Fruit fly (Drosophila melanogaster) S2 (cell line): Measurements from ENCODE around the gene indra.

Source experiments
- CG8478 ChIP-seq: fragments of >200 bp; optimal IDR thresholded peaks from 2 replicates; lab custom pipeline; 2018
- CTCF ChIP-seq, 2 experiments: fragments of >200 bp; optimal IDR thresholded peaks; 2 replicates each; lab custom pipeline; 2018

The indra gene

DNA sequence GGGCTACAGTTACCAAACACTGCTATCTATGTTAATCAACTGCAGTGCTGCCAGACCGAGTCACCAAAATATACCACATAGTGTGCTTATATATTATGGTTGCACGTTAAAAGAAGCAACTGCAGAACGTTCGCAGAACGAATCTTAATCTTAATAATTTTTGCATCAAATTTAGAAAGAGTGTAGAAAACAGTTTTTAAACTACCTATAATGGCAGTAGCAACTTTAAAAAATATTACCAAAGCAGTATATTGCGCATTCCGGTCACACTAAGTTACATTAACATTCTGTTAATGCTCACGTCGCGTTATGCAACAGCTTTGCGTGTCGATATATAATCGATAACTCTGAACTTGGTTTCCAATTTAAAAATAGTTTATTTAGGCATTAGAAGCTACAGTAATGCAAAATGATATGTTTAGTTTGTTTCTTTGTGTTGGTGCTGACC, at the start of gene indra:
Gene indra, minus strand, starts transcription at position 271 of the 448 bp plus-strand sequence.
- no peak for TF ChIP-seq CTCF (optimal IDR thresholded peaks at IDR 0.05; lab: Kevin White, UChicago)
- TF ChIP-seq CG8478 (lab: Kevin White, UChicago), result no peak

- no peak for TF ChIP-seq CTCF (optimal IDR thresholded peaks at IDR 0.05; lab: Kevin White, UChicago)
- TF ChIP-seq CG8478 (lab: Kevin White, UChicago), result no peak
These were observed 48.2 kb upstream of the indra start for dm6 chr3L:1390410-1390809.

- TF ChIP-seq CTCF (optimal IDR thresholded peaks at IDR 0.05; lab: Kevin White, UChicago) (no peak), CG8478 (lab: Kevin White, UChicago) (no peak)
These were observed 46.7 kb upstream of the indra start for dm6 chr3L:1388862-1389261.

DNA sequence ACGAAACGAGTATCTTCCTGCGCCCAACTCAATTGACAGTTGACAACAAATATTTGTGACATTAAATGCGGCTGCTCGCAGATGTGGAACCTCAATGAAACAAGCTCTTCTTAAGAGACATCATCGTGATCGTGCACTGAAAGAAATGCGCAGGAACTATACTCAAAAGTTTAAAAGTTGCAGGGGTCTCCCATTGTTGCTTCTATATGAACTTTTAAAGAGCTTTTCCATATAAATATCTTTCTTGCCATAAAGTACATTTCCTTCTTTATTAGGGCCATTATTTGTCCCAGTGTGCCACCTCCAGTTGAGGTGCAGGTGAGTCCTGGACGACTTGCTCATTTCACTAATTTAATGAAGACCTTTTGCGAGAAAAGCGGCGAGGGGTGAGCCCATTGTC, 45.9 kb upstream of the indra start:
- no peak for TF ChIP-seq CG8478 (lab: Kevin White, UChicago)
- no peak for TF ChIP-seq CTCF (optimal IDR thresholded peaks at IDR 0.05; lab: Kevin White, UChicago)

- no peak for TF ChIP-seq CG8478 (lab: Kevin White, UChicago)
- TF ChIP-seq CTCF (optimal IDR thresholded peaks at IDR 0.05; lab: Kevin White, UChicago), result no peak
These were observed 43.6 kb upstream of the indra start for dm6 chr3L:1385683-1386246.

DNA sequence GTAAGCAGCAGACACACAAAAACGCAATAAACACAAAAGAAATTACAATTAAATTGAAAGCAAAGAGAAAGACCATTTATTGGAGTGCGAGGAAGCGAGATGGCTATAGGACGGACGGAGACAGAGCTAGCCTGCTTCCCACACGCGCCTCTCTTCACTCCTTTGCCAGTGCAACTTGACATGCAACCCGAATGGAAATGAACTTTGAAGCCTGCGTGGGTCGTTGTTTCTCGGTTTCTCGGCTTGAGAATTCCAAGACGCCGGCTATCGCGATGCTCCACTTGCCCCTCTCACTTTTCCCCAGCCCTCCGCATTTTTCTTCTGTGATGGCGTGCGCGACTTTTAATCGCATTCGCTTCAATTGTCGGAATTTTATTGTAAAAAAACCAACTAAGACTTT, 38.8 kb upstream of the indra start:
- TF ChIP-seq CTCF (optimal IDR thresholded peaks at IDR 0.05; lab: Kevin White, UChicago) (no peak), CG8478 (lab: Kevin White, UChicago) (no peak)

- TF ChIP-seq CG8478 (lab: Kevin White, UChicago) (no peak), CTCF (optimal IDR thresholded peaks at IDR 0.05; lab: Kevin White, UChicago) (no peak)
These were observed 37.7 kb upstream of the indra start for dm6 chr3L:1379741-1380465.

dm6 chr3L:1378862-1379543, 36.8 kb upstream of the indra start:
- TF ChIP-seq CTCF (optimal IDR thresholded peaks at IDR 0.05; lab: Kevin White, UChicago) (no peak), CG8478 (lab: Kevin White, UChicago) (no peak)

DNA sequence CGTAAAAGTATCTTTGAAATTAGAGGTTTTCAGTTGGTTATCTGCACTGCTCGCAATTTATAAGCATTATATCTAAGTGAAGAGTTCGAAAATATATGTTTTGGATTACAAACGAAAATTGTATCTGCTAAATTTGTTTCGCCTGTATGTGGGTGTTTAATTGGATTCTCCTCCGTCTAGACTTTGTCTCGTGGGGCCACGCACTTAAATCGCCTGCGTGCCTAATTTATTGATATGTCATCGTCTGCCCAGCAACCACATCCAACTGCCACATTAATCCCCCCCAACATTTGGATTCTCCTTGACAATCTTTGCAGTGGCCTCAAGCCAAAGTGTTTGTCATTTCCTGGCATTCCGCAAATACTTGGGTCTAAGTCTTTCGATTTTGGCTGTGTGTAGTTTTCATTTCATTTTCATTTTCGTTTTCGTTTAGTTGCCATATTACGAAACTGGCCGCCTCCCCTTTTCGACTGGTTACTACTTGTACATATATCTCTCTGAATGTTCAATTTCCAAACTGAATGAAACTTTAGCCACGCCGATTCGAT, 36.0 kb upstream of the indra start:
- TF ChIP-seq CG8478 (lab: Kevin White, UChicago) (no peak), CTCF (optimal IDR thresholded peaks at IDR 0.05; lab: Kevin White, UChicago) (no peak)

DNA sequence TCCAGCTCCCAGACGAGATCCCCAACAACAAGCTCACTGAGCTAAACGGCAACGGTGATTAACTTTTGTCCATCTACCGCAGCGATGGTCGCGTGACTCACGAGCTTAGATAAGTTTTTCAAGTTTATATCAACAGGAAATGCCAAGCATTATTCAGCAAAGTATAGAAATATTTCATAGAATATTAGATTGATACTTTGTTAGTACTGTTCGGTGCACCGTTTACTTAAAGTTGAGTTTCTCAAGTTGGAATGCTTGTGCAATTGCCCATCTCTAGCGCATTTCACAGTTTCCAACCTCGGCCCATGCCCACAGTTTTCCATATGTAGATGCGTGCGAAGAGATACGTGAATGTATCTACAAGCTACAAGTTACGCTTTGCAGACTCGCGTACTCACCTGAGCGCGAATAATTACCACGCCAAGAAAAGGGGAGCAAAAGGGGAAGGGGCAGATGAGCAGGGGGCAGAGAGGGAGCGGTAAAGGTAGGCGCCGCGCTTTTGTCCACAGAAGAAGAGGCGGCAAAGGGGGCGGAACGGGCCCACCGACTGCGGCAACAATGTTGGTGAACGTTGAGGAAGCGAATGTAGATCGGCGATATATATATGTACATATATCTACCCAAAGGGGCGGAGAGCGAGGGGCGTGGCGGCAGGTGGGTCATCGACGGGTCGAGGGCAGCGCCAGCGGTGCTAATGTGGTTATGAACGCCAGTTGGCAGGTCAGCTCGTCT, 34.0 kb upstream of the indra start:
- no peak for TF ChIP-seq CTCF (optimal IDR thresholded peaks at IDR 0.05; lab: Kevin White, UChicago)
- no peak for TF ChIP-seq CG8478 (lab: Kevin White, UChicago)

dm6 chr3L:1374438-1375133, 32.4 kb upstream of the indra start:
- TF ChIP-seq CTCF (optimal IDR thresholded peaks at IDR 0.05; lab: Kevin White, UChicago), result no peak
- no peak for TF ChIP-seq CG8478 (lab: Kevin White, UChicago)

- no peak for TF ChIP-seq CG8478 (lab: Kevin White, UChicago)
- TF ChIP-seq CTCF (optimal IDR thresholded peaks at IDR 0.05; lab: Kevin White, UChicago), result no peak
These were observed 28.7 kb upstream of the indra start for dm6 chr3L:1370939-1371338.

DNA sequence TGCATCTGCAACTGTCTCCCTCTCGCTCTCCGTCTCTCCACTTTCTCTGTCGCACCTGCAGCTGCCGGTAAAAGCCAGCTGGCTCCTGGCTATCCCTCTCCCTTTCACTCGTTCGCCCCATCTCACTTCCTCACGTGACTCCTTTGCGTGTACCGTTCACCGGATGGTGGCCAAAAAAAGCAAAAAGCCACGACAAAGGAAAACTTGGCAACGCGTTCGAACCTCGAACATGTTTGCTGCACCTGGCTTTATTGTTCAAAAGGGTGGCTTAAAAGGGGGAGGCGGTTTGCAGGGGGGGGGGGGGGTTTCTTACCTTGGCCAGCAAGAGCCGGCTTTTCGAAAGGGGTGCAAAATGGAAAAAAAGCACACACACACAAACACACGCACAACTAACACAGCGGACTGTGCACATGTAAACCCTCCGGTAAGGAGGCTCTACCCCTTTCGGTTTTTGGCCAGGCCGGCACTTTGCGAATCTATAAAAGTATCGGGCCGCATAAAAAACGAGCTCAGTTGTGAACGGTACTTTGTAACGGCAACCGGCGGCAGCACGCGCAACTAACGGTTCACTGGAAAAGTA, 28.0 kb upstream of the indra start, which contains the start of gene ru:
Gene ru, plus strand, starts transcription at position 530 of the 580 bp plus-strand sequence.
- no peak for TF ChIP-seq CG8478 (lab: Kevin White, UChicago)
- TF ChIP-seq CTCF (optimal IDR thresholded peaks at IDR 0.05; lab: Kevin White, UChicago), result no peak
